Worm (Caenorhabditis elegans): ENCODE measurements around the gene lip-1.
A peak's percentile ranks its signal among the peaks of the same experiment; 100 is the strongest.

The lip-1 gene

DNA sequence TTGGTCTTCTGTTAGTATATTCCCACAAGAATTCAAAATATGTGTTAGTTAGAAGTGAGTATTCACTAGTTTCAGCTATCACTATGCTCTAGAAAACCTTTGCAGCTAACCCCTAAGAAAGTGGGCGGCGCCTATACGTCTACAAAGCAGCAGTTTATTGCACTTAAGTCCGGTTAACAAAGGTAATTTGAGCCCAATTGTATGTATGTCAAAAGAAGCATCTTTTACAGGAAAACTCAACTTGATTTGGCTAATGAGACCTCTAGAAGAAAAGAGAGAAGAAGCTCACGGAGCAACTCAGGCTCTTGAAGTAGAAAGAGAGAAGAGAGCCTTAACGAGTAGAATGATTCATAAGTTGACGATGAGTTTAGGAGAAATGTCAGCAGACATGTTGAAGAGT is 10.0 kb downstream of the lip-1 start:
- TF ChIP-seq fkh-10 (GFP tag; optimal IDR thresholded peaks at IDR 0.05) (no peak), lsy-2 (tag; optimal IDR thresholded peaks at IDR 0.05) (no peak), unc-62 (GFP tag; optimal IDR thresholded peaks at IDR 0.05 in 1 of 2) (peak in 1 of 2 experiments; percentile 68), unc-62 (tag; optimal IDR thresholded peaks at IDR 0.05) (no peak), daf-16 (GFP tag; optimal IDR thresholded peaks at IDR 0.05) (no peak), daf-16 (tag; optimal IDR thresholded peaks at IDR 0.05) (no peak), daf-8 (GFP tag; IDR thresholded peaks at IDR 0.05) (no peak), Y105C5A.15 (GFP tag; IDR thresholded peaks at IDR 0.05) (no peak), nhr-25 (tag; optimal IDR thresholded peaks at IDR 0.05; ENCODE audit: borderline replicate concordance, insufficient read depth) (no peak), hlh-30 (tag; optimal IDR thresholded peaks at IDR 0.05; ENCODE audit: insufficient read depth) (no peak), hif-1 (tag; optimal IDR thresholded peaks at IDR 0.05) (no peak)

DNA sequence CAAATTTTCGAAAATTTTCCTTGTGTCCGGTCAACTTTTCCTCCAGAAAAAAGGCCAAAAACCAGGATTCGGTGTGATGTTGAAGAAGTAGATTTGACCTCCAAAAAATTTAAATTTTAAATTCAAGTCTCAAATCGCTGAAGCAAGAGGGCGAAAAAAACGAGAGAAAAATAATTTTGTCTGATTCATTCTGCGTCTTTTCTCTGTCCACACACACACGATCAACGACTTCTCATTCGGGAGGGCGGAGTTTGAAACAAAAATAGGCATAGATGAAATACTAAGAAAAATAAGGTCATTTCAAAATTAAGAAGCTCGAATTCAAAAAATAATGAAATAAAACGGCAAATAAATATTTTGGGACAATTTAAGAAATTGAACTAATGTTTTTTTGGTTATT is 16.5 kb downstream of the lip-1 start, which contains the start of gene R13H7.2:
TSS of gene R13H7.2 (minus strand) at position 101 of the 400 bp plus-strand sequence.
- TF ChIP-seq dmd-6 (GFP tag; IDR thresholded peaks at IDR 0.05) (no peak), lin-38 (GFP tag; IDR thresholded peaks at IDR 0.05) (no peak), mdt-29 (GFP tag; IDR thresholded peaks at IDR 0.05) (no peak), daf-16 (GFP tag; optimal IDR thresholded peaks at IDR 0.05) (no peak), daf-16 (tag; optimal IDR thresholded peaks at IDR 0.05) (no peak), F44E2.7 (GFP tag; IDR thresholded peaks at IDR 0.05) (no peak)

DNA sequence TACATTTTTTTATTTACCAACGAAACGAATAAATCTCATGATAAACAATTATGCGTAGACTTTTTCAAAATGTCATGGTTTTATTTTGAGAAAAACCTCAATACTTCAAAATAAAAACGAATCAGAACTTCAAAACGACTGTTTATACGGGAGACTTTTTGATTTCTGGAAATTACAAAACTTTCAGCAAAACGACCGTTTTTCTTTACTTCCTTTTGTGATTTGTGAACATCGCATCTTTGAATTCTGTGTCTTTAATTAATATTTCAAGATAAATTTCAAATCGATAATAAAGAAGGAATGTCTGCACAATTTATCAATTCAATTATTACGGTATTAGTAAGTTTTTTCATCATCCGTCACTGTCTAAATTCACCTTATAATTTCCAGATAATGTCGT is 25.0 kb downstream of the lip-1 start, which contains the start of gene srx-20:
TSS of gene srx-20 (plus strand) at position 301 of the 400 bp plus-strand sequence.
- TF ChIP-seq hlh-11 (tag; optimal IDR thresholded peaks at IDR 0.05) (no peak), mxl-3 (GFP tag; optimal IDR thresholded peaks at IDR 0.05) (no peak), F49E8.2 (tag; optimal IDR thresholded peaks at IDR 0.05; ENCODE audit: borderline replicate concordance) (no peak), spr-1 (tag; optimal IDR thresholded peaks at IDR 0.05) (no peak), madf-9 (GFP tag; conservative IDR thresholded peaks at IDR 0.05) (no peak)

DNA sequence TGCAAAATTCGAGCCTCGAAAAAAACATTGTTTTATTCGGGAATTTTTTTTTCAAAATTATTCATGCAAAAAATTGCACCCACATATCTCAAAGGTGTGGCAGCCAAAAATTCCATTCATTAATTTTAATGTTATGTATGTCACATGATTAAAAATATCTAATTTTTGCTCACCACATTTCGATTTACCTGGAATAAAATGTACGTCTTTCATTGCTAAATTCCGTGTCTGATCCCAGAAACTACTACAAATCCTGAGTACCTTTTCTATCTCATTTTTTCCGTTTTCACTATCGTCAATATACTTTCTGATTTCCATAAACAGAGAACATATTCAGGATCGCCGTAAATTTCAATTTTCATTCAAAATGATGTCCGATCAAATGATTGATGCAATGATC is 30.2 kb downstream of the lip-1 start, which contains the start of gene srx-19:
TSS of gene srx-19 (plus strand) at position 301 of the 400 bp plus-strand sequence.
- TF ChIP-seq ceh-62 (tag; optimal IDR thresholded peaks at IDR 0.05) (no peak), ztf-11 (tag; optimal IDR thresholded peaks at IDR 0.05) (no peak), ZK337.2 (GFP tag; IDR thresholded peaks at IDR 0.05) (no peak), spr-3 (GFP tag; optimal IDR thresholded peaks at IDR 0.05) (no peak), mxl-2 (GFP tag; conservative IDR thresholded peaks at IDR 0.05) (no peak), saeg-2 (GFP tag; IDR thresholded peaks at IDR 0.05) (no peak)

DNA sequence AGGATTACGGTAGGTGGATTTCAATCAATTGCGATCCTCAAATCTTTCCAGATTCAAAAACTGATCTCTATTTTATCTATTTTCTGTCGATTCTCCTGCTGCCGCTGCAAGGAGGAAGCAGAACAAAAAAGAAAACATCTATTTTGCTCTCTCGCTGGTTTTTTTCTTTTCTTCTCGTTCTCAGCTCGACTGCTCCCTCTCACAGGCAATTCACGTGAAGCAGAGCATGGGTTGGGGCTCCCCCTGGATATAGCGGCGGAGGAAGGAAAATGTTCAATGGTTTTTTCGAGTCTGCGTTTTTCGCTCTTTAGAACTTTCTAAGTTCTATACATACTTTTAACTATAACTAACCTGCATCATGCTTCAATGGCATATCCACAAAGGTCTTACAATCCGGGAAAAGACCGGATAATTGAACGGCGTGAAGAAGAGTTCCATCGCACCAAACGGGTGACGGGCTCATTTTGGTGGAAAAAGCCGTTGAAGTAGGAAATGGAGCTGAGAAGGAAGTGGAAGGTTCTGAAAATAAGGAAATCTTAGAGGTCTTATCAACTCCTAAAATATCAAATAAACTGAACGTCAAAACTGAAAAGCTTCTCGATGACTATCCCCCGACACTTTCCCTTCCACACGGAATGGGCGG is 36.3 kb downstream of the lip-1 start:
- TF ChIP-seq egl-43 (GFP tag; IDR thresholded peaks at IDR 0.05) = no peak
- TF ChIP-seq rbr-2 (tag; optimal IDR thresholded peaks at IDR 0.05) = peak; percentile 31
- TF ChIP-seq php-3 (GFP tag; IDR thresholded peaks at IDR 0.05) = no peak
- TF ChIP-seq pqm-1 (tag; optimal IDR thresholded peaks at IDR 0.05) = no peak
- no peak for TF ChIP-seq nhr-237 (tag; optimal IDR thresholded peaks at IDR 0.05)
- no peak for TF ChIP-seq ZK337.2 (GFP tag; IDR thresholded peaks at IDR 0.05)
- no peak for TF ChIP-seq dmd-9 (GFP tag; IDR thresholded peaks at IDR 0.05)
- no peak for TF ChIP-seq ama-1 (optimal IDR thresholded peaks at IDR 0.05)
- TF ChIP-seq gei-8 (GFP tag; optimal IDR thresholded peaks at IDR 0.05) = peak; percentile 60
- no peak for TF ChIP-seq T20F7.1 (GFP tag; optimal IDR thresholded peaks at IDR 0.05)
- TF ChIP-seq Y5F2A.4 (GFP tag; optimal IDR thresholded peaks at IDR 0.05) = no peak
- no peak for TF ChIP-seq daf-8 (GFP tag; IDR thresholded peaks at IDR 0.05)
- TF ChIP-seq lim-7 (GFP tag; IDR thresholded peaks at IDR 0.05) = no peak
- TF ChIP-seq ceh-82 (tag; optimal IDR thresholded peaks at IDR 0.05) = no peak
- TF ChIP-seq Y75B8A.6 (GFP tag; IDR thresholded peaks at IDR 0.05) = no peak
- TF ChIP-seq dve-1 (tag; optimal IDR thresholded peaks at IDR 0.05; ENCODE audit: insufficient read depth) = no peak
- no peak; the same call in 1 of the 2 replicates for TF ChIP-seq tra-1 (GFP tag; IDR thresholded peaks at IDR 0.05)
- TF ChIP-seq F10B5.3 (tag; optimal IDR thresholded peaks at IDR 0.05) = no peak
- TF ChIP-seq attf-4 (tag; optimal IDR thresholded peaks at IDR 0.05) = no peak
- TF ChIP-seq zag-1 (tag; optimal IDR thresholded peaks at IDR 0.05) = no peak
- TF ChIP-seq madf-9 (GFP tag; conservative IDR thresholded peaks at IDR 0.05) = no peak
